Worm (Caenorhabditis elegans) whole organism, young adult: ENCODE results near the gene F30H5.5.

Source experiments
- F49E8.2 ChIP-seq: sonication (generic microtip); optimal IDR thresholded peaks from 3 replicates; lab custom pipeline; 2017; ENCODE audit warnings: missing genetic modification characterization, mild to moderate bottlenecking, missing compliant biosample characterization, antibody characterized with exemption, moderate library complexity; ENCODE audit not compliant: insufficient read depth
- ama-1 ChIP-seq, 3 experiments: fragments of 150-350 bp in 1 of 3; sonication (generic microtip) in 2 of 3; optimal IDR thresholded peaks; 2 replicates each; lab custom pipeline; 2014 to 2018; ENCODE audit warnings: missing biosample characterization in 2 of 3, missing genetic modification characterization in 2 of 3, missing genetic modification reagents in 2 of 3
- ceh-91 ChIP-seq: fragments of 200-800 bp; sonication (Bioruptor generic); IDR thresholded peaks from 2 replicates; pipeline ENCODE4 v1.3.6; 2022; ENCODE audit warnings: missing genetic modification reagents, missing genetic modification characterization, missing compliant biosample characterization
- dpl-1 ChIP-seq: fragments of 150-350 bp; optimal IDR thresholded peaks from 2 replicates; lab custom pipeline; 2014; ENCODE audit warnings: missing biosample characterization, missing genetic modification reagents, missing genetic modification characterization
- hlh-12 ChIP-seq: sonication (generic microtip); optimal IDR thresholded peaks from 2 replicates; lab custom pipeline; 2016; ENCODE audit warnings: missing genetic modification characterization, missing compliant biosample characterization
- lin-35 ChIP-seq, 3 experiments: fragments of 150-350 bp in 2 of 3; sonication (generic microtip) in 1 of 3; optimal IDR thresholded peaks; 2 replicates each; lab custom pipeline; 2014 to 2018; ENCODE audit warnings: missing biosample characterization in 3 of 3, missing genetic modification characterization in 3 of 3, missing genetic modification reagents in 3 of 3
- lin-40 ChIP-seq: sonication (generic microtip); optimal IDR thresholded peaks from 2 replicates; lab custom pipeline; 2016; ENCODE audit warnings: missing genetic modification characterization, mild to moderate bottlenecking, missing compliant biosample characterization, missing genotype, missing genetic modification reagents
- nfyb-1 ChIP-seq: fragments of 200-800 bp; sonication (Bioruptor generic); IDR thresholded peaks from 2 replicates; pipeline ENCODE4 v1.3.6; 2022; ENCODE audit warnings: missing genetic modification reagents, missing genetic modification characterization, missing compliant biosample characterization
- rec-8 ChIP-seq, 2 experiments: sonication (generic microtip); optimal IDR thresholded peaks; 2 replicates each; lab custom pipeline; 2016; ENCODE audit warnings: mild to moderate bottlenecking in 2 of 2, missing genetic modification characterization in 2 of 2, missing genetic modification reagents in 2 of 2, missing genotype in 2 of 2, missing biosample characterization in 1 of 2, missing compliant biosample characterization in 1 of 2, moderate library complexity in 1 of 2
- snpc-4 ChIP-seq, 5 experiments: fragments of 150-350 bp in 1 of 5; sonication (generic microtip) in 4 of 5; optimal IDR thresholded peaks; 2 replicates each; lab custom pipeline; 2014 to 2018; ENCODE audit warnings: missing genetic modification characterization in 5 of 5, missing biosample characterization in 3 of 5, antibody characterized with exemption in 2 of 5, mild to moderate bottlenecking in 2 of 5, missing compliant biosample characterization in 2 of 5, missing genotype in 2 of 5, moderate library complexity in 2 of 5, missing genetic modification reagents in 1 of 5

- TF ChIP-seq lin-35 (GFP tag; optimal IDR thresholded peaks at IDR 0.05; lab: Kevin White, UChicago) (no peak), rec-8 (tag; optimal IDR thresholded peaks at IDR 0.05; lab: Kevin White, UChicago) (no peak), snpc-4 (GFP tag; optimal IDR thresholded peaks at IDR 0.05; lab: Kevin White, UChicago) (no peak), snpc-4 (tag; optimal IDR thresholded peaks at IDR 0.05; lab: Kevin White, UChicago) (no peak), F49E8.2 (tag; lab: Kevin White, UChicago) (no peak), nfyb-1 (no peak), lin-40 (tag; lab: Kevin White, UChicago) (no peak), ama-1 (optimal IDR thresholded peaks at IDR 0.05; lab: Kevin White, UChicago) (no peak), ama-1 (GFP tag; optimal IDR thresholded peaks at IDR 0.05; lab: Kevin White, UChicago) (no peak), hlh-12 (tag; lab: Kevin White, UChicago) (no peak), ceh-91 (GFP tag; lab: Robert Waterston, UW) (no peak), dpl-1 (no peak)
Measured at ce11 chrIII:486077-486597, 2.4 kb upstream of the F30H5.5 start, which contains the start of gene nlp-32.
